Fruit fly (Drosophila melanogaster) whole organism, embryonic: ENCODE measurements around the gene P5cr-2.

Experiments used
- BEAF-32 ChIP-seq: fragments of 200-800 bp; sonication (Bioruptor generic); optimal IDR thresholded peaks from 3 replicates; lab custom pipeline; 2017; ENCODE audit warnings: missing biosample characterization, missing genetic modification characterization, mild to moderate bottlenecking, moderate library complexity, missing genetic modification reagents
- CG10366 ChIP-seq: fragments of 200-800 bp; sonication (Bioruptor generic); IDR thresholded peaks from 2 replicates; pipeline ENCODE4 v1.3.6; 2022; ENCODE audit warnings: missing biosample characterization, missing genetic modification characterization
- CG10431 ChIP-seq: fragments of 200-800 bp; sonication (Bioruptor generic); optimal IDR thresholded peaks from 3 replicates; lab custom pipeline; 2018; ENCODE audit warnings: missing biosample characterization, mild to moderate bottlenecking, missing genetic modification characterization
- CG11456 ChIP-seq: fragments of 200-800 bp; sonication (Bioruptor generic); IDR thresholded peaks from 3 replicates; pipeline ENCODE4 v1.3.6; 2022; ENCODE audit warnings: missing biosample characterization, missing genetic modification characterization
- CG11696 ChIP-seq: fragments of 200-800 bp; sonication (Bioruptor generic); IDR thresholded peaks from 2 replicates; pipeline ENCODE4 v1.3.6; 2022; ENCODE audit warnings: missing biosample characterization, missing genetic modification characterization
- CG12071 ChIP-seq: fragments of 200-800 bp; sonication (Bioruptor generic); optimal IDR thresholded peaks from 3 replicates; lab custom pipeline; 2018; ENCODE audit warnings: missing biosample characterization, mild to moderate bottlenecking, missing genetic modification characterization
- CG12219 ChIP-seq: fragments of 200-800 bp; sonication (Bioruptor generic); optimal IDR thresholded peaks from 3 replicates; lab custom pipeline; 2018; ENCODE audit warnings: missing biosample characterization, mild to moderate bottlenecking, missing genetic modification characterization
- CG12299 ChIP-seq: fragments of 200-800 bp; sonication (Bioruptor generic); optimal IDR thresholded peaks from 2 replicates; lab custom pipeline; 2018; ENCODE audit warnings: missing biosample characterization, mild to moderate bottlenecking, missing genetic modification characterization
- CG14014 ChIP-seq: fragments of 200-800 bp; sonication (Bioruptor generic); IDR thresholded peaks from 2 replicates; pipeline ENCODE4 v1.3.6; 2022; ENCODE audit warnings: missing biosample characterization, missing genetic modification characterization
- CG14710 ChIP-seq: fragments of 200-800 bp; sonication (Bioruptor generic); optimal IDR thresholded peaks from 3 replicates; lab custom pipeline; 2019; ENCODE audit warnings: missing biosample characterization, mild to moderate bottlenecking, missing genetic modification characterization, moderate library complexity
- CG1529 ChIP-seq: fragments of 200-800 bp; sonication (Bioruptor generic); optimal IDR thresholded peaks from 3 replicates; lab custom pipeline; 2018; ENCODE audit warnings: missing biosample characterization, missing genetic modification characterization
- CG15514 ChIP-seq: fragments of 200-800 bp; sonication (Bioruptor generic); optimal IDR thresholded peaks from 3 replicates; lab custom pipeline; 2017; ENCODE audit warnings: missing biosample characterization, missing genetic modification characterization, mild to moderate bottlenecking, moderate library complexity, missing genetic modification reagents
- CG1647 ChIP-seq: fragments of 200-800 bp; sonication (Bioruptor generic); optimal IDR thresholded peaks from 3 replicates; lab custom pipeline; 2016; ENCODE audit warnings: missing biosample characterization, missing genetic modification characterization
- CG16815 ChIP-seq: fragments of 200-800 bp; sonication (Bioruptor generic); optimal IDR thresholded peaks from 3 replicates; lab custom pipeline; 2017; ENCODE audit warnings: missing biosample characterization, mild to moderate bottlenecking, missing genetic modification characterization
- CG16863 ChIP-seq: fragments of 200-800 bp; sonication (Bioruptor generic); optimal IDR thresholded peaks from 3 replicates; lab custom pipeline; 2016; ENCODE audit warnings: missing biosample characterization, missing genetic modification characterization
- CG17802 ChIP-seq: fragments of 200-800 bp; sonication (Bioruptor generic); optimal IDR thresholded peaks from 2 replicates; lab custom pipeline; 2018; ENCODE audit warnings: missing biosample characterization, mild to moderate bottlenecking, missing genetic modification characterization, moderate library complexity
- CG31441 ChIP-seq: fragments of 200-800 bp; sonication (Bioruptor generic); IDR thresholded peaks from 2 replicates; pipeline ENCODE4 v1.3.6; 2022; ENCODE audit warnings: missing biosample characterization, missing genetic modification characterization
- CG34422 ChIP-seq: fragments of 200-800 bp; sonication (Bioruptor generic); IDR thresholded peaks from 3 replicates; pipeline ENCODE4 v1.3.6; 2022; ENCODE audit warnings: missing biosample characterization, missing genetic modification characterization
- CG3995 ChIP-seq: fragments of 200-800 bp; sonication (Bioruptor generic); optimal IDR thresholded peaks from 3 replicates; lab custom pipeline; 2016; ENCODE audit warnings: missing biosample characterization, missing genetic modification characterization
- CG7987 ChIP-seq: fragments of 200-800 bp; sonication (Bioruptor generic); optimal IDR thresholded peaks from 2 replicates; lab custom pipeline; 2018; ENCODE audit warnings: missing biosample characterization, mild to moderate bottlenecking, missing genetic modification characterization, moderate library complexity
- CG8478 ChIP-seq: fragments of >200 bp; optimal IDR thresholded peaks from 2 replicates; lab custom pipeline; 2018
- CG8924 ChIP-seq: fragments of 200-800 bp; optimal IDR thresholded peaks from 3 replicates; lab custom pipeline; 2019; ENCODE audit warnings: missing biosample characterization, mild to moderate bottlenecking, missing genetic modification characterization, moderate library complexity
- Chrac-16 ChIP-seq: fragments of 200-800 bp; sonication (Bioruptor generic); optimal IDR thresholded peaks from 3 replicates; lab custom pipeline; 2016; ENCODE audit warnings: missing biosample characterization, missing genetic modification characterization
- CrebB ChIP-seq: fragments of 200-800 bp; sonication (Bioruptor generic); optimal IDR thresholded peaks from 3 replicates; lab custom pipeline; 2018; ENCODE audit warnings: missing biosample characterization, mild to moderate bottlenecking, missing genetic modification characterization
- Dip3 ChIP-seq: fragments of 200-800 bp; sonication (Bioruptor generic); optimal IDR thresholded peaks from 3 replicates; lab custom pipeline; 2016; ENCODE audit warnings: missing biosample characterization, missing genetic modification characterization
- Elba2 ChIP-seq: fragments of 200-800 bp; sonication (Bioruptor generic); optimal IDR thresholded peaks from 3 replicates; lab custom pipeline; 2016; ENCODE audit warnings: missing biosample characterization, missing genetic modification characterization
- HmgD ChIP-seq: fragments of 200-800 bp; sonication (Bioruptor generic); optimal IDR thresholded peaks from 3 replicates; lab custom pipeline; 2016; ENCODE audit warnings: missing biosample characterization, missing genetic modification characterization
- Max ChIP-seq: fragments of 200-800 bp; sonication (Bioruptor generic); optimal IDR thresholded peaks from 2 replicates; lab custom pipeline; 2016; ENCODE audit warnings: missing biosample characterization, mild to moderate bottlenecking, missing genetic modification characterization
- Poxn ChIP-seq: fragments of 200-800 bp; sonication (Bioruptor generic); IDR thresholded peaks from 2 replicates; pipeline ENCODE4 v1.3.6; 2022; ENCODE audit warnings: missing biosample characterization, missing genetic modification characterization
- Six4 ChIP-seq: fragments of 200-800 bp; sonication (Bioruptor generic); optimal IDR thresholded peaks from 2 replicates; lab custom pipeline; 2016; ENCODE audit warnings: missing biosample characterization, missing genetic modification characterization
- Sry-δ ChIP-seq: fragments of 200-800 bp; sonication (Bioruptor generic); optimal IDR thresholded peaks from 2 replicates; lab custom pipeline; 2016; ENCODE audit warnings: missing biosample characterization, missing genetic modification characterization
- Ssrp ChIP-seq: fragments of 200-800 bp; sonication (Bioruptor generic); optimal IDR thresholded peaks from 2 replicates; lab custom pipeline; 2018; ENCODE audit warnings: missing biosample characterization, mild to moderate bottlenecking, missing genetic modification characterization, moderate library complexity
- Usf ChIP-seq: fragments of 200-800 bp; sonication (Bioruptor generic); optimal IDR thresholded peaks from 2 replicates; lab custom pipeline; 2017; ENCODE audit warnings: missing genotype, missing biosample characterization, missing genetic modification characterization
- YL-1 ChIP-seq: fragments of 200-800 bp; sonication (Bioruptor generic); optimal IDR thresholded peaks from 3 replicates; lab custom pipeline; 2017; ENCODE audit warnings: missing biosample characterization, mild to moderate bottlenecking, missing genetic modification characterization
- ase ChIP-seq: fragments of 200-800 bp; sonication (Bioruptor generic); IDR thresholded peaks from 3 replicates; pipeline ENCODE4 v1.3.6; 2022; ENCODE audit warnings: missing biosample characterization, missing genetic modification characterization
- cad ChIP-seq: fragments of >200 bp; optimal IDR thresholded peaks from 2 replicates; lab custom pipeline; 2017; ENCODE audit warnings: missing biosample characterization, missing genetic modification characterization
- cato ChIP-seq: fragments of 200-800 bp; sonication (Bioruptor generic); optimal IDR thresholded peaks from 2 replicates; lab custom pipeline; 2016; ENCODE audit warnings: missing biosample characterization, missing genetic modification characterization, borderline replicate concordance
- ci ChIP-seq: fragments of 200-800 bp; sonication (Bioruptor generic); IDR thresholded peaks from 3 replicates; pipeline ENCODE4 v1.3.6; 2022; ENCODE audit warnings: missing biosample characterization, missing genetic modification characterization
- disco-r ChIP-seq: fragments of 200-800 bp; sonication (Bioruptor generic); optimal IDR thresholded peaks from 2 replicates; lab custom pipeline; 2016; ENCODE audit warnings: missing biosample characterization, missing genetic modification characterization
- grau ChIP-seq: fragments of 200-800 bp; optimal IDR thresholded peaks from 3 replicates; lab custom pipeline; 2019; ENCODE audit warnings: missing biosample characterization, mild to moderate bottlenecking, missing genetic modification characterization, moderate library complexity
- ind ChIP-seq: fragments of 200-800 bp; sonication (Bioruptor generic); optimal IDR thresholded peaks from 3 replicates; lab custom pipeline; 2016; ENCODE audit warnings: missing biosample characterization, missing genetic modification characterization
- jing ChIP-seq: fragments of 200-800 bp; sonication (Bioruptor generic); optimal IDR thresholded peaks from 2 replicates; lab custom pipeline; 2018; ENCODE audit warnings: missing biosample characterization, mild to moderate bottlenecking, missing genetic modification characterization
- nau ChIP-seq: fragments of 200-800 bp; sonication (Bioruptor generic); optimal IDR thresholded peaks from 3 replicates; lab custom pipeline; 2017; ENCODE audit warnings: missing biosample characterization, mild to moderate bottlenecking, missing genetic modification characterization, missing genetic modification reagents
- odd ChIP-seq: fragments of 200-800 bp; sonication (Bioruptor generic); optimal IDR thresholded peaks from 2 replicates; lab custom pipeline; 2017; ENCODE audit warnings: missing biosample characterization, mild to moderate bottlenecking, missing genetic modification characterization
- pum ChIP-seq: fragments of 200-800 bp; sonication (Bioruptor generic); optimal IDR thresholded peaks from 2 replicates; lab custom pipeline; 2016; ENCODE audit warnings: missing biosample characterization, missing genetic modification characterization
- salm ChIP-seq: fragments of 200-800 bp; sonication (Bioruptor generic); optimal IDR thresholded peaks from 2 replicates; lab custom pipeline; 2018; ENCODE audit warnings: missing biosample characterization, mild to moderate bottlenecking, missing genetic modification characterization
- shn ChIP-seq: fragments of 200-800 bp; sonication (Bioruptor generic); optimal IDR thresholded peaks from 3 replicates; lab custom pipeline; 2016; ENCODE audit warnings: missing biosample characterization, missing genetic modification characterization
- slbo ChIP-seq: fragments of 200-800 bp; sonication (Bioruptor generic); IDR thresholded peaks from 2 replicates; pipeline ENCODE4 v1.3.6; 2022; ENCODE audit warnings: missing biosample characterization, missing genetic modification characterization
- sob ChIP-seq: fragments of 200-800 bp; sonication (Bioruptor generic); IDR thresholded peaks from 2 replicates; pipeline ENCODE4 v1.3.6; 2022; ENCODE audit warnings: missing biosample characterization, missing genetic modification characterization
- ttk ChIP-seq: fragments of 200-800 bp; sonication (Bioruptor generic); IDR thresholded peaks from 2 replicates; pipeline ENCODE4 v2.1.2; 2022; ENCODE audit warnings: missing biosample characterization, missing genetic modification characterization
- vvl ChIP-seq: fragments of 200-800 bp; sonication (Bioruptor generic); IDR thresholded peaks from 2 replicates; pipeline ENCODE4 v1.3.6; 2022; ENCODE audit warnings: missing biosample characterization, missing genetic modification characterization

The P5cr-2 gene

DNA sequence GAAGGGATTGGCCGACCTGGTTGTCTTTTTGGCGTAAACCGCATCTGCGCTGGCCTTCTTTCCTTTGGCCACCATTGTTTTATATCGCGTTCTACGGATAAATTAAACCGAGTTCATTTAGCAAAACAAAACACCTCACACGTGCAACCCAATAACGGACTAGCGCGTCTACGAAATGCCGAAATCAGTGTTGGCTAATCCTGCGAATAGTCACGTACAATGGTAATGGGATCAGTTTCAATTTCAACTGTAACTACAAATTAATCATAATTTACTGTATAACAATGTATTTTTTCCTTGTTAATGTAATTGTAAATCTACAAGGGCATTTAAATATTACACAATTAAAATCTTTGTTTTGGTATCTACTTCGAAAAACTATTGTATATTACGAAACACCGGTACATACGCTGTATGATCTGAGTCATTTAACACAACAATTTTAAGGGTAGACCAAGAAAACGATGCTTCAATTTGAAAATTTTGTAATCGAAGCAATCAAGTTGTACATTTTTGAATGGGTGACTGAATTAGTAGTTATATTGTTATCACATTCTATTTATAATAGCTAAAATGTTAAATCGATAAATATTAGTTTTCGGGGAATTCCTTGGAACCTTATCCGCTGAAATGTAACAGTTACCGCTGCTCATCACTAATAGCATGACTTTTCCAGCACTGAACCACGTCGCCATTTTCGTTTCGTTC is 5.3 kb downstream of the P5cr-2 start, which contains the start of gene SF1 (continued):
- no peak for TF ChIP-seq pum (GFP tag; lab: Kevin White, UChicago)
- TF ChIP-seq grau, result peak; percentile 43
- no peak for TF ChIP-seq HmgD
- TF ChIP-seq CG12071 (GFP tag; lab: Kevin White, UChicago), result no peak
- no peak for TF ChIP-seq cato
- no peak; the same call in 1 of the 2 replicates for TF ChIP-seq CG10366 (GFP tag; lab: Robert Waterston, UW)
- TF ChIP-seq ind, result peak; percentile 43
- no peak for TF ChIP-seq nau (GFP tag; lab: Kevin White, UChicago)
- peak; percentile 62 for TF ChIP-seq CG16815 (GFP tag; lab: Kevin White, UChicago)
- TF ChIP-seq Sry-δ (GFP tag; lab: Kevin White, UChicago), result peak; percentile 37
- no peak for TF ChIP-seq CG8478 (lab: Kevin White, UChicago)
- peak; percentile 6 for TF ChIP-seq CG1647 (GFP tag; lab: Kevin White, UChicago)
- TF ChIP-seq cad, result no peak
- peak; percentile 17 for TF ChIP-seq Chrac-16
- TF ChIP-seq YL-1, result peak; percentile 14
- peak; percentile 29 for TF ChIP-seq Ssrp (tag; lab: Kevin White, UChicago)
- TF ChIP-seq CG12299 (tag; lab: Kevin White, UChicago), result no peak
- TF ChIP-seq CG11456 (GFP tag; lab: Robert Waterston, UW), result 0 out of 3 replicates have a peak, but pooled peaks have one; percentile 31
- TF ChIP-seq BEAF-32 (GFP tag; lab: Kevin White, UChicago), result peak; percentile 48
- no peak for TF ChIP-seq CG15514 (GFP tag; lab: Kevin White, UChicago)
- TF ChIP-seq Elba2, result peak; percentile 2
- TF ChIP-seq ase (GFP tag; lab: Robert Waterston, UW), result no peak
- no peak for TF ChIP-seq CG7987
- no peak; the same call in 1 of the 2 replicates for TF ChIP-seq CG14014 (GFP tag; lab: Robert Waterston, UW)
- TF ChIP-seq salm (tag; lab: Kevin White, UChicago), result no peak
- TF ChIP-seq shn (GFP tag; lab: Kevin White, UChicago), result peak; percentile 49
- no peak for TF ChIP-seq odd
- TF ChIP-seq jing (GFP tag; lab: Kevin White, UChicago), result no peak
- no peak for TF ChIP-seq CG10431 (GFP tag; lab: Kevin White, UChicago)
- TF ChIP-seq Usf, result peak; percentile 38
- TF ChIP-seq ttk (GFP tag; lab: Robert Waterston, UW), result no peak
- no peak for TF ChIP-seq Poxn
- 0 out of 3 replicates have a peak, but pooled peaks have one; percentile 12 for TF ChIP-seq CG34422 (GFP tag; lab: Robert Waterston, UW)
- no peak for TF ChIP-seq CG17802 (tag; lab: Kevin White, UChicago)
- no peak for TF ChIP-seq CrebB (tag; lab: Kevin White, UChicago)
- TF ChIP-seq disco-r (GFP tag; lab: Kevin White, UChicago), result no peak
- TF ChIP-seq CG3995 (GFP tag; lab: Kevin White, UChicago), result peak; percentile 97
- peak; percentile 12 for TF ChIP-seq Dip3 (GFP tag; lab: Kevin White, UChicago)
- peak; percentile 71 for TF ChIP-seq Max
- peak; percentile 20; the same call in 1 of the 3 replicates for TF ChIP-seq ci
- peak; percentile 48 for TF ChIP-seq CG14710 (tag; lab: Kevin White, UChicago)
- TF ChIP-seq CG8924 (tag; lab: Kevin White, UChicago), result peak; percentile 4
- TF ChIP-seq CG31441 (GFP tag; lab: Robert Waterston, UW), result peak; percentile 74; the same call in 1 of the 2 replicates
- peak; percentile 21 for TF ChIP-seq Six4
- TF ChIP-seq slbo (GFP tag; lab: Robert Waterston, UW), result peak; percentile 55
- TF ChIP-seq CG16863 (GFP tag; lab: Kevin White, UChicago), result peak; percentile 20
- no peak for TF ChIP-seq vvl (GFP tag; lab: Robert Waterston, UW)
- no peak for TF ChIP-seq CG1529 (GFP tag; lab: Kevin White, UChicago)
- no peak for TF ChIP-seq CG12219 (GFP tag; lab: Kevin White, UChicago)
- TF ChIP-seq CG11696, result no peak
- no peak for TF ChIP-seq sob (GFP tag; lab: Robert Waterston, UW)
